Worm (Caenorhabditis elegans) whole organism, L4/young adult: ENCODE results near the gene col-114.
A peak's percentile ranks its signal among the peaks of the same experiment; 100 is the strongest.

Source experiments
- W03F9.2 ChIP-seq: fragments of 150-350 bp; optimal IDR thresholded peaks from 2 replicates; lab custom pipeline; 2014; ENCODE audit warnings: missing biosample characterization, missing genetic modification characterization
- dao-5 ChIP-seq: sonication (generic microtip); optimal IDR thresholded peaks from 2 replicates; lab custom pipeline; 2016; ENCODE audit warnings: missing genotype, missing genetic modification characterization, moderate library complexity, missing compliant biosample characterization
- him-1 ChIP-seq: sonication (generic microtip); optimal IDR thresholded peaks from 2 replicates; lab custom pipeline; 2016; ENCODE audit warnings: missing genotype, missing genetic modification reagents, missing genetic modification characterization, missing compliant biosample characterization

DNA sequence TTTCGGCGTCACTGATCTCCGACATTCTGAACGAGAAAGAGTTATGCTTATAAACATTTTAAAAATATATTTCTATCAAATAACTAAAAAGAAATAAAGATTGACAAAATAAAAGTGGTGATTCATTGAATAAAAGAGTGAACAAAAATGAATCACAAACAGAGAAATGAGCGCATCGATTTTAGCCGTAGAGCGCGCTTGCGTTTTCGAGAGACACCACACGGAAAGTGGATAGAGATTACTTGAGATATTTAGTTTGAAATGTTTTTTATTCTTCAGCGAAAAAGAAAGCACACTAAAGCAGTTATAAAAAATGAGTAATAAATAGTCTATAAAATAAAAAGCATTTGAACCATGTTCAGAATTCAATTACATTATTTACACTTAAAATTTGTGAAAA, 16.3 kb downstream of the col-114 start, which contains the start of gene cap-1:
- no peak for TF ChIP-seq him-1 (tag; lab: Kevin White, UChicago)
- no peak for TF ChIP-seq dao-5 (tag; lab: Kevin White, UChicago)
- peak; percentile 91 for TF ChIP-seq W03F9.2 (tag; lab: Kevin White, UChicago)
